Worm (Caenorhabditis elegans) whole organism, L4 larva: ENCODE data around the gene T08D10.4.

Experiments
- R02D3.7 ChIP-seq: fragments of 150-350 bp; sonication (generic microtip); optimal IDR thresholded peaks from 3 replicates; lab custom pipeline; 2014; ENCODE audit warnings: missing biosample characterization, missing genetic modification characterization
- ama-1 ChIP-seq: fragments of 150-350 bp; optimal IDR thresholded peaks from 2 replicates; lab custom pipeline; 2014; ENCODE audit warnings: inconsistent platforms, mixed read lengths
- lin-39 ChIP-seq: fragments of 150-350 bp; optimal IDR thresholded peaks from 2 replicates; lab custom pipeline; 2014; ENCODE audit warnings: missing biosample characterization, missing genetic modification reagents, missing genetic modification characterization
- mep-1 ChIP-seq: fragments of 150-350 bp; sonication (generic microtip); optimal IDR thresholded peaks from 3 replicates; lab custom pipeline; 2014; ENCODE audit warnings: missing biosample characterization, missing genetic modification characterization
- skn-1 ChIP-seq: fragments of 150-350 bp; optimal IDR thresholded peaks from 2 replicates; lab custom pipeline; 2014; ENCODE audit warnings: missing biosample characterization, missing genetic modification characterization
- unc-39 ChIP-seq: sonication (generic microtip); optimal IDR thresholded peaks from 2 replicates; lab custom pipeline; 2017; ENCODE audit warnings: missing biosample characterization, missing genetic modification characterization

DNA sequence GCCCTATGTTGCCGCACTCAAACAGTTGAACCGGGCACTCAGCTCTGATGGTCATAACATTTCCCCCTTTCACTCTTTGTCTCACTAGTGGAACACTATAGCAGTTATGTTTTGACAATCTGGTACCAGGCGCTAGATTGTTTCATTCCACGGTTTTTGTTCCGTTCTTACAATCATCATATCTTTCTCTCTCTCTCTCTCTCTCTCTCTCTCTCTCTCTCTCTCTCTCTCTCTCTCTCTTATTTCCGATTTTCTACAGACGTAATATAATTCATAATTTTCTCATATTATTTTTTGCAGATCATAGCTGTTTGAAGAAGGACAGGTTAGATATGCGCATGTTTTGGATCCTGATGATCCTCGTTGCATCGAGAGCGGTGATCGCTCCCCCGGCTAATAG lies 39.3 kb downstream of the T08D10.4 start, which contains the start of gene Y62H9A.12:
- TF ChIP-seq R02D3.7 (no peak), mep-1 (tag; lab: Kevin White, UChicago) (no peak), ama-1 (lab: Kevin White, UChicago) (no peak), unc-39 (tag; lab: Kevin White, UChicago) (no peak), skn-1 (tag; lab: Kevin White, UChicago) (no peak), lin-39 (tag; lab: Kevin White, UChicago) (no peak)
